Fruit fly (Drosophila melanogaster): ENCODE results near the gene CG42322.

The CG42322 gene

dm6 chr3R:20719286-20719685 is 20.6 kb upstream of the CG42322 start (continued):
- TF ChIP-seq Rx (GFP tag; IDR thresholded peaks at IDR 0.05) (no peak), Ptx1 (GFP tag; IDR thresholded peaks at IDR 0.05) (0 out of 2 replicates have a peak, but pooled peaks have one; percentile 13), CG7556 (GFP tag; optimal IDR thresholded peaks at IDR 0.05) (peak; percentile 44), zen (tag; optimal IDR thresholded peaks at IDR 0.05) (no peak), zfh1 (GFP tag; IDR thresholded peaks at IDR 0.05) (no peak), Asciz (GFP tag; optimal IDR thresholded peaks at IDR 0.05) (no peak), prd (optimal IDR thresholded peaks at IDR 0.05) (no peak), prd (GFP tag; IDR thresholded peaks at IDR 0.05) (no peak), vvl (GFP tag; IDR thresholded peaks at IDR 0.05) (0 out of 2 replicates have a peak, but pooled peaks have one; percentile 13), CG18764 (GFP tag; optimal IDR thresholded peaks at IDR 0.05) (no peak), bbx (GFP tag; IDR thresholded peaks at IDR 0.05; ENCODE audit: partially characterized antibody) (no peak), CG18599 (GFP tag; optimal IDR thresholded peaks at IDR 0.05) (peak; percentile 68), HmgZ (tag; optimal IDR thresholded peaks at IDR 0.05) (no peak), Hmr (GFP tag; optimal IDR thresholded peaks at IDR 0.05) (peak; percentile 57), otp (GFP tag; IDR thresholded peaks at IDR 0.05) (no peak), CG10321 (GFP tag; IDR thresholded peaks at IDR 0.05) (no peak), CG8388 (GFP tag; optimal IDR thresholded peaks at IDR 0.05) (no peak), Fer1 (GFP tag; optimal IDR thresholded peaks at IDR 0.05) (peak; percentile 52), cwo (GFP tag; optimal IDR thresholded peaks at IDR 0.05) (peak; percentile 1), gem (tag; optimal IDR thresholded peaks at IDR 0.05) (peak; percentile 43), zf30C (GFP tag; optimal IDR thresholded peaks at IDR 0.05) (no peak), CG13296 (GFP tag; optimal IDR thresholded peaks at IDR 0.05) (peak; percentile 12), CG4360 (GFP tag; IDR thresholded peaks at IDR 0.05) (no peak), CG11504 (tag; optimal IDR thresholded peaks at IDR 0.05) (peak; percentile 42), gcm (GFP tag; optimal IDR thresholded peaks at IDR 0.05) (no peak), H15 (GFP tag; IDR thresholded peaks at IDR 0.05) (no peak), Sox102F (GFP tag; optimal IDR thresholded peaks at IDR 0.05) (peak; percentile 10), lab (GFP tag; optimal IDR thresholded peaks at IDR 0.05) (peak; percentile 51), dysf (GFP tag; IDR thresholded peaks at IDR 0.05) (peak; percentile 31; the same call in 1 of the 3 replicates), caup (GFP tag; optimal IDR thresholded peaks at IDR 0.05; ENCODE audit: severe bottlenecking) (peak; percentile 45), Deaf1 (tag; optimal IDR thresholded peaks at IDR 0.05) (no peak), CoRest (tag; optimal IDR thresholded peaks at IDR 0.05) (peak; percentile 8), CG18262 (tag; optimal IDR thresholded peaks at IDR 0.05) (no peak), Hr51 (GFP tag; optimal IDR thresholded peaks at IDR 0.05) (peak in 1 of 2 experiments; percentile 30), Ets65A (GFP tag) (no peak), Meics (GFP tag; optimal IDR thresholded peaks at IDR 0.05) (peak; percentile 26)

dm6 chr3R:20723491-20723890 is 16.4 kb upstream of the CG42322 start:
- TF ChIP-seq CG10565 (GFP tag; optimal IDR thresholded peaks at IDR 0.05): no peak
- TF ChIP-seq CG2129 (GFP tag; IDR thresholded peaks at IDR 0.05; ENCODE audit: partially characterized antibody): no peak
- TF ChIP-seq NK7.1 (GFP tag; optimal IDR thresholded peaks at IDR 0.05): no peak
- TF ChIP-seq CG42726 (GFP tag; IDR thresholded peaks at IDR 0.05; ENCODE audit: partially characterized antibody): no peak
- TF ChIP-seq Ets65A (GFP tag): peak; percentile 37
- no peak for TF ChIP-seq CG1832 (GFP tag; optimal IDR thresholded peaks at IDR 0.05)
- TF ChIP-seq CG6683 (GFP tag; optimal IDR thresholded peaks at IDR 0.05): no peak
- peak; percentile 86 for TF ChIP-seq CG13894 (tag; optimal IDR thresholded peaks at IDR 0.05)

Data from whole organism, embryonic.